Fruit fly (Drosophila melanogaster) whole organism, embryonic: ENCODE data around the gene CG11000.

Experiments used
- Antp ChIP-seq: fragments of 200-800 bp; sonication (Bioruptor generic); optimal IDR thresholded peaks from 3 replicates; lab custom pipeline; 2016; ENCODE audit warnings: missing biosample characterization, missing genetic modification characterization
- CG11723 ChIP-seq: fragments of 200-800 bp; sonication (Bioruptor generic); optimal IDR thresholded peaks from 2 replicates; lab custom pipeline; 2017; ENCODE audit warnings: missing biosample characterization, mild to moderate bottlenecking, missing genetic modification characterization
- CG12104 ChIP-seq: fragments of 200-800 bp; sonication (Bioruptor generic); optimal IDR thresholded peaks from 3 replicates; lab custom pipeline; 2016; ENCODE audit warnings: missing biosample characterization, missing genetic modification characterization
- CG12391 ChIP-seq: fragments of 200-800 bp; sonication (Bioruptor generic); optimal IDR thresholded peaks from 3 replicates; lab custom pipeline; 2018; ENCODE audit warnings: missing biosample characterization, mild to moderate bottlenecking, missing genetic modification characterization, moderate library complexity
- CG12744 ChIP-seq: fragments of 200-800 bp; sonication (Bioruptor generic); optimal IDR thresholded peaks from 2 replicates; lab custom pipeline; 2016; ENCODE audit warnings: missing biosample characterization, missing genetic modification characterization
- CG13123 ChIP-seq: fragments of 200-800 bp; sonication (Bioruptor generic); optimal IDR thresholded peaks from 2 replicates; lab custom pipeline; 2016; ENCODE audit warnings: missing biosample characterization, missing genetic modification characterization
- CG13624 ChIP-seq: fragments of 200-800 bp; sonication (Bioruptor generic); optimal IDR thresholded peaks from 2 replicates; lab custom pipeline; 2016; ENCODE audit warnings: missing biosample characterization, missing genetic modification characterization
- CG15514 ChIP-seq: fragments of 200-800 bp; sonication (Bioruptor generic); optimal IDR thresholded peaks from 3 replicates; lab custom pipeline; 2017; ENCODE audit warnings: missing biosample characterization, missing genetic modification characterization, mild to moderate bottlenecking, moderate library complexity, missing genetic modification reagents
- CG15601 ChIP-seq: fragments of 200-800 bp; sonication (Bioruptor generic); optimal IDR thresholded peaks from 3 replicates; lab custom pipeline; 2019; ENCODE audit warnings: missing biosample characterization, mild to moderate bottlenecking, missing genetic modification characterization, moderate library complexity
- CG17912 ChIP-seq: fragments of 200-800 bp; sonication (Bioruptor generic); optimal IDR thresholded peaks from 2 replicates; lab custom pipeline; 2018; ENCODE audit warnings: missing biosample characterization, mild to moderate bottlenecking, missing genetic modification characterization
- CG1832 ChIP-seq: fragments of 200-800 bp; sonication (Bioruptor generic); optimal IDR thresholded peaks from 2 replicates; lab custom pipeline; 2017; ENCODE audit warnings: missing biosample characterization, mild to moderate bottlenecking, missing genetic modification characterization, inconsistent platforms
- CG30020 ChIP-seq: fragments of 200-800 bp; optimal IDR thresholded peaks from 2 replicates; lab custom pipeline; 2019; ENCODE audit warnings: missing biosample characterization, mild to moderate bottlenecking, missing genetic modification characterization, moderate library complexity
- CG30431 ChIP-seq: fragments of 200-800 bp; sonication (Bioruptor generic); optimal IDR thresholded peaks from 2 replicates; lab custom pipeline; 2017; ENCODE audit warnings: missing biosample characterization, missing genetic modification characterization
- CG34224 ChIP-seq: fragments of 200-800 bp; sonication (Bioruptor generic); IDR thresholded peaks from 3 replicates; pipeline ENCODE4 v1.3.6; 2022; ENCODE audit warnings: missing biosample characterization, missing genetic modification characterization; ENCODE audit not compliant: partially characterized antibody
- CG34376 ChIP-seq: fragments of 200-800 bp; sonication (Bioruptor generic); optimal IDR thresholded peaks from 2 replicates; lab custom pipeline; 2018; ENCODE audit warnings: missing biosample characterization, mild to moderate bottlenecking, missing genetic modification characterization
- CG42726 ChIP-seq: fragments of 200-800 bp; sonication (Bioruptor generic); IDR thresholded peaks from 2 replicates; pipeline ENCODE4 v1.3.6; 2022; ENCODE audit warnings: missing biosample characterization, missing genetic modification characterization; ENCODE audit not compliant: partially characterized antibody
- CG4707 ChIP-seq: fragments of 200-800 bp; sonication (Bioruptor generic); optimal IDR thresholded peaks from 2 replicates; lab custom pipeline; 2018; ENCODE audit warnings: missing biosample characterization, mild to moderate bottlenecking, missing genetic modification characterization, moderate library complexity
- CG5245 ChIP-seq: fragments of 200-800 bp; sonication (Bioruptor generic); optimal IDR thresholded peaks from 3 replicates; lab custom pipeline; 2016; ENCODE audit warnings: missing biosample characterization, missing genetic modification characterization
- CG7839 ChIP-seq: fragments of 200-800 bp; sonication (Bioruptor generic); optimal IDR thresholded peaks from 3 replicates; lab custom pipeline; 2018; ENCODE audit warnings: missing biosample characterization, mild to moderate bottlenecking, missing genetic modification characterization, moderate library complexity
- CG9437 ChIP-seq: fragments of 200-800 bp; sonication (Bioruptor generic); optimal IDR thresholded peaks from 2 replicates; lab custom pipeline; 2018; ENCODE audit warnings: missing biosample characterization, mild to moderate bottlenecking, missing genetic modification characterization
- CG9609 ChIP-seq: fragments of 200-800 bp; sonication (Bioruptor generic); optimal IDR thresholded peaks from 3 replicates; lab custom pipeline; 2016; ENCODE audit warnings: missing biosample characterization, missing genetic modification characterization
- Dbx ChIP-seq: fragments of 200-800 bp; sonication (Bioruptor generic); IDR thresholded peaks from 3 replicates; pipeline ENCODE4 v1.3.6; 2022; ENCODE audit warnings: missing biosample characterization, missing genetic modification characterization
- Dip2 ChIP-seq: fragments of 200-800 bp; sonication (Bioruptor generic); IDR thresholded peaks from 2 replicates; pipeline ENCODE4 v1.3.6; 2022; ENCODE audit warnings: missing biosample characterization, missing genetic modification characterization
- Dip3 ChIP-seq: fragments of 200-800 bp; sonication (Bioruptor generic); optimal IDR thresholded peaks from 3 replicates; lab custom pipeline; 2016; ENCODE audit warnings: missing biosample characterization, missing genetic modification characterization
- Dref ChIP-seq: fragments of 200-800 bp; sonication (Bioruptor generic); IDR thresholded peaks from 2 replicates; pipeline ENCODE4 v1.3.6; 2022; ENCODE audit warnings: missing biosample characterization, missing genetic modification characterization
- Myb ChIP-seq: fragments of 200-800 bp; sonication (Bioruptor generic); optimal IDR thresholded peaks from 2 replicates; lab custom pipeline; 2016; ENCODE audit warnings: missing biosample characterization, missing genetic modification characterization
- Trl ChIP-seq, 3 experiments: fragments of >200 bp in 2 of 3; fragments of 200-800 bp in 1 of 3; sonication (Bioruptor generic) in 1 of 3; optimal IDR thresholded peaks; 2 replicates in 1 of 3; 3 replicates in 2 of 3; lab custom pipeline; 2016 to 2017; ENCODE audit warnings: missing biosample characterization in 1 of 3, missing genetic modification characterization in 1 of 3
- Vsx1 ChIP-seq: fragments of 200-800 bp; sonication (Bioruptor generic); optimal IDR thresholded peaks from 2 replicates; lab custom pipeline; 2017; ENCODE audit warnings: missing biosample characterization, mild to moderate bottlenecking, missing genetic modification characterization, missing genetic modification reagents
- ac ChIP-seq: fragments of 200-800 bp; sonication (Bioruptor generic); optimal IDR thresholded peaks from 3 replicates; lab custom pipeline; 2017; ENCODE audit warnings: missing biosample characterization, mild to moderate bottlenecking, missing genetic modification characterization
- ap ChIP-seq: fragments of 200-800 bp; sonication (Bioruptor generic); IDR thresholded peaks from 2 replicates; pipeline ENCODE4 v1.3.6; 2022; ENCODE audit warnings: missing biosample characterization, missing genetic modification characterization
- danr ChIP-seq: fragments of 200-800 bp; sonication (Bioruptor generic); IDR thresholded peaks from 2 replicates; pipeline ENCODE4 v1.3.6; 2022; ENCODE audit warnings: missing biosample characterization, missing genetic modification characterization
- disco-r ChIP-seq: fragments of 200-800 bp; sonication (Bioruptor generic); optimal IDR thresholded peaks from 2 replicates; lab custom pipeline; 2016; ENCODE audit warnings: missing biosample characterization, missing genetic modification characterization
- dpn ChIP-seq, 2 experiments: fragments of 200-800 bp; sonication (Bioruptor generic); optimal IDR thresholded peaks; 3 replicates each; lab custom pipeline; 2016; ENCODE audit warnings: missing biosample characterization in 2 of 2, missing genetic modification characterization in 2 of 2
- en ChIP-seq: fragments of 200-800 bp; sonication (Bioruptor generic); optimal IDR thresholded peaks from 2 replicates; lab custom pipeline; 2016; ENCODE audit warnings: missing biosample characterization, missing genetic modification characterization
- fd64A ChIP-seq: fragments of 200-800 bp; sonication (Bioruptor generic); optimal IDR thresholded peaks from 3 replicates; lab custom pipeline; 2018; ENCODE audit warnings: missing biosample characterization, mild to moderate bottlenecking, missing genetic modification characterization
- fu2 ChIP-seq: fragments of 200-800 bp; sonication (Bioruptor generic); optimal IDR thresholded peaks from 2 replicates; lab custom pipeline; 2016; ENCODE audit warnings: missing biosample characterization, missing genetic modification characterization
- gfzf ChIP-seq: fragments of 200-800 bp; sonication (Bioruptor generic); optimal IDR thresholded peaks from 2 replicates; lab custom pipeline; 2016; ENCODE audit warnings: missing biosample characterization, mild to moderate bottlenecking, missing genetic modification characterization, moderate library complexity
- ham ChIP-seq: fragments of 200-800 bp; sonication (Bioruptor generic); IDR thresholded peaks from 2 replicates; pipeline ENCODE4 v1.3.6; 2022; ENCODE audit warnings: missing biosample characterization, missing genetic modification characterization
- lab ChIP-seq: fragments of 200-800 bp; sonication (Bioruptor generic); optimal IDR thresholded peaks from 3 replicates; lab custom pipeline; 2017; ENCODE audit warnings: missing biosample characterization, missing genetic modification characterization, mild to moderate bottlenecking, moderate library complexity, missing genetic modification reagents
- pho ChIP-seq: fragments of 200-800 bp; sonication (Bioruptor generic); optimal IDR thresholded peaks from 2 replicates; lab custom pipeline; 2016; ENCODE audit warnings: missing biosample characterization, missing genetic modification characterization
- prd ChIP-seq, 3 experiments: fragments of >200 bp in 2 of 3; fragments of 200-800 bp in 1 of 3; sonication (Bioruptor generic) in 1 of 3; optimal IDR thresholded peaks in 2 of 3; IDR thresholded peaks in 1 of 3; 2 replicates in 2 of 3; 3 replicates in 1 of 3; pipeline versions ENCODE4 v1.3.6 to Lab custom; 2017 to 2022; ENCODE audit warnings: missing biosample characterization in 1 of 3, missing genetic modification characterization in 1 of 3
- psq ChIP-seq: fragments of 200-800 bp; sonication (Bioruptor generic); optimal IDR thresholded peaks from 2 replicates; lab custom pipeline; 2017; ENCODE audit warnings: missing biosample characterization, missing genetic modification characterization
- repo ChIP-seq: fragments of 200-800 bp; sonication (Bioruptor generic); optimal IDR thresholded peaks from 2 replicates; lab custom pipeline; 2016; ENCODE audit warnings: missing biosample characterization, missing genetic modification characterization
- sens-2 ChIP-seq: fragments of 200-800 bp; sonication (Bioruptor generic); IDR thresholded peaks from 2 replicates; pipeline ENCODE4 v1.3.6; 2022; ENCODE audit warnings: missing biosample characterization, missing genetic modification characterization
- vnd ChIP-seq: fragments of 200-800 bp; sonication (Bioruptor generic); IDR thresholded peaks from 3 replicates; pipeline ENCODE4 v1.3.6; 2022; ENCODE audit warnings: missing biosample characterization, missing genetic modification characterization; ENCODE audit not compliant: partially characterized antibody
- wdn ChIP-seq: fragments of 200-800 bp; sonication (Bioruptor generic); IDR thresholded peaks from 2 replicates; pipeline ENCODE4 v1.3.6; 2022; ENCODE audit warnings: missing biosample characterization, missing genetic modification characterization
- z ChIP-seq: fragments of 200-800 bp; sonication (Bioruptor generic); IDR thresholded peaks from 3 replicates; pipeline ENCODE4 v1.3.6; 2022; ENCODE audit warnings: missing biosample characterization, missing genetic modification characterization
- zen2 ChIP-seq: fragments of 200-800 bp; sonication (Bioruptor generic); IDR thresholded peaks from 3 replicates; pipeline ENCODE4 v1.3.6; 2022; ENCODE audit warnings: missing biosample characterization, missing genetic modification characterization; ENCODE audit not compliant: partially characterized antibody

CG11000 gene

dm6 chr3R:5778731-5779593 is 23.2 kb upstream of the CG11000 start, which contains the start of gene jagn (continued):
- TF ChIP-seq ap (GFP tag; lab: Robert Waterston, UW) (no peak), Dbx (GFP tag; lab: Robert Waterston, UW) (peak; percentile 83), Dip2 (GFP tag; lab: Robert Waterston, UW) (no peak), CG30020 (tag; lab: Kevin White, UChicago) (peak; percentile 41), Myb (peak; percentile 95), CG30431 (GFP tag; lab: Kevin White, UChicago) (no peak), CG13123 (no peak), z (GFP tag; lab: Robert Waterston, UW) (no peak), Trl (optimal IDR thresholded peaks at IDR 0.05; lab: Kevin White, UChicago) (no peak), Trl (GFP tag; optimal IDR thresholded peaks at IDR 0.05; lab: Kevin White, UChicago) (peak; percentile 50), CG34376 (GFP tag; lab: Kevin White, UChicago) (peak; percentile 59), CG15601 (tag; lab: Kevin White, UChicago) (peak; percentile 53), sens-2 (GFP tag; lab: Robert Waterston, UW) (no peak), danr (GFP tag; lab: Robert Waterston, UW) (no peak), ac (GFP tag; lab: Kevin White, UChicago) (no peak), CG7839 (tag; lab: Kevin White, UChicago) (peak; percentile 52), Dref (peak; percentile 96), CG11723 (peak; percentile 54), CG13624 (GFP tag; lab: Kevin White, UChicago) (peak; percentile 68), vnd (GFP tag; lab: Robert Waterston, UW) (peak; percentile 100), Vsx1 (GFP tag; lab: Kevin White, UChicago) (peak; percentile 17), pho (peak; percentile 81), gfzf (GFP tag; lab: Kevin White, UChicago) (peak; percentile 32), CG5245 (GFP tag; lab: Kevin White, UChicago) (peak; percentile 12), zen2 (GFP tag; lab: Robert Waterston, UW) (peak; percentile 99), Antp (GFP tag; lab: Kevin White, UChicago) (peak; percentile 66), lab (GFP tag; lab: Kevin White, UChicago) (peak; percentile 63), disco-r (GFP tag; lab: Kevin White, UChicago) (no peak), repo (GFP tag; lab: Kevin White, UChicago) (peak; percentile 36), CG15514 (GFP tag; lab: Kevin White, UChicago) (peak; percentile 87), dpn (GFP tag; optimal IDR thresholded peaks at IDR 0.05; lab: Kevin White, UChicago) (peak; percentile 67 to 69), CG9437 (GFP tag; lab: Kevin White, UChicago) (peak; percentile 10), prd (optimal IDR thresholded peaks at IDR 0.05; lab: Kevin White, UChicago) (no peak), prd (GFP tag; IDR thresholded peaks at IDR 0.05; lab: Robert Waterston, UW) (peak; percentile 53; the same call in 1 of the 3 replicates), Dip3 (GFP tag; lab: Kevin White, UChicago) (peak; percentile 75), ham (GFP tag; lab: Robert Waterston, UW) (no peak), psq (GFP tag; lab: Kevin White, UChicago) (peak; percentile 31), en (no peak), CG9609 (peak; percentile 63), CG1832 (GFP tag; lab: Kevin White, UChicago) (peak; percentile 14), CG42726 (GFP tag; lab: Robert Waterston, UW) (peak; percentile 100), CG4707 (GFP tag; lab: Kevin White, UChicago) (no peak), fd64A (GFP tag; lab: Kevin White, UChicago) (no peak), CG12104 (GFP tag; lab: Kevin White, UChicago) (peak; percentile 59), CG12744 (GFP tag; lab: Kevin White, UChicago) (peak; percentile 36), CG34224 (GFP tag; lab: Robert Waterston, UW) (peak; percentile 98), CG17912 (GFP tag; lab: Kevin White, UChicago) (peak; percentile 54), fu2 (GFP tag; lab: Kevin White, UChicago) (peak; percentile 41), CG12391 (tag; lab: Kevin White, UChicago) (peak; percentile 68), wdn (GFP tag; lab: Robert Waterston, UW) (no peak)
